Fruit fly (Drosophila melanogaster) whole organism, embryonic: ENCODE measurements around the gene COX7AL.

ENCODE experiments used
- CG12155 ChIP-seq: fragments of 200-800 bp; sonication (Bioruptor generic); optimal IDR thresholded peaks from 3 replicates; lab custom pipeline; 2016; ENCODE audit warnings: missing biosample characterization, missing genetic modification characterization
- CG12391 ChIP-seq: fragments of 200-800 bp; sonication (Bioruptor generic); optimal IDR thresholded peaks from 3 replicates; lab custom pipeline; 2018; ENCODE audit warnings: missing biosample characterization, mild to moderate bottlenecking, missing genetic modification characterization, moderate library complexity
- CG15269 ChIP-seq: fragments of 200-800 bp; sonication (Bioruptor generic); optimal IDR thresholded peaks from 2 replicates; lab custom pipeline; 2018; ENCODE audit warnings: missing biosample characterization, mild to moderate bottlenecking, missing genetic modification characterization, moderate library complexity
- CG15601 ChIP-seq: fragments of 200-800 bp; sonication (Bioruptor generic); optimal IDR thresholded peaks from 3 replicates; lab custom pipeline; 2019; ENCODE audit warnings: missing biosample characterization, mild to moderate bottlenecking, missing genetic modification characterization, moderate library complexity
- CG1602 ChIP-seq: fragments of 200-800 bp; sonication (Bioruptor generic); optimal IDR thresholded peaks from 3 replicates; lab custom pipeline; 2016; ENCODE audit warnings: missing biosample characterization, missing genetic modification characterization
- CG17328 ChIP-seq: fragments of 200-800 bp; sonication (Bioruptor generic); IDR thresholded peaks from 2 replicates; pipeline ENCODE4 v1.3.6; 2022; ENCODE audit warnings: missing biosample characterization, missing genetic modification characterization
- CG18011 ChIP-seq: fragments of 200-800 bp; sonication (Bioruptor generic); optimal IDR thresholded peaks from 2 replicates; lab custom pipeline; 2017; ENCODE audit warnings: missing biosample characterization, missing genetic modification characterization, mild to moderate bottlenecking, moderate library complexity, missing genotype
- CG2875 ChIP-seq: fragments of 200-800 bp; sonication (Bioruptor generic); optimal IDR thresholded peaks from 2 replicates; lab custom pipeline; 2017; ENCODE audit warnings: missing biosample characterization, mild to moderate bottlenecking, missing genetic modification characterization, missing genetic modification reagents
- CG30020 ChIP-seq: fragments of 200-800 bp; optimal IDR thresholded peaks from 2 replicates; lab custom pipeline; 2019; ENCODE audit warnings: missing biosample characterization, mild to moderate bottlenecking, missing genetic modification characterization, moderate library complexity
- CG3065 ChIP-seq: fragments of 200-800 bp; sonication (Bioruptor generic); optimal IDR thresholded peaks from 2 replicates; lab custom pipeline; 2016; ENCODE audit warnings: missing biosample characterization, missing genetic modification characterization
- CG32532 ChIP-seq: fragments of 200-800 bp; sonication (Bioruptor generic); IDR thresholded peaks from 2 replicates; pipeline ENCODE4 v1.3.6; 2022; ENCODE audit warnings: missing biosample characterization, missing genetic modification characterization
- CG33557 ChIP-seq: fragments of 200-800 bp; sonication (Bioruptor generic); optimal IDR thresholded peaks from 2 replicates; lab custom pipeline; 2019; ENCODE audit warnings: missing biosample characterization, mild to moderate bottlenecking, missing genetic modification characterization, moderate library complexity
- CG3838 ChIP-seq: fragments of 200-800 bp; sonication (Bioruptor generic); optimal IDR thresholded peaks from 3 replicates; lab custom pipeline; 2016; ENCODE audit warnings: missing biosample characterization, missing genetic modification characterization
- CG4328 ChIP-seq: fragments of 200-800 bp; sonication (Bioruptor generic); optimal IDR thresholded peaks from 3 replicates; lab custom pipeline; 2017; ENCODE audit warnings: missing biosample characterization, missing genetic modification reagents, missing genetic modification characterization
- CG6254 ChIP-seq: fragments of 200-800 bp; sonication (Bioruptor generic); optimal IDR thresholded peaks from 3 replicates; lab custom pipeline; 2017; ENCODE audit warnings: mild to moderate bottlenecking, missing biosample characterization, missing genetic modification reagents, missing genetic modification characterization
- CG6813 ChIP-seq: fragments of 200-800 bp; sonication (Bioruptor generic); optimal IDR thresholded peaks from 2 replicates; lab custom pipeline; 2017; ENCODE audit warnings: missing biosample characterization, missing genetic modification characterization, mild to moderate bottlenecking, moderate library complexity, missing genetic modification reagents
- CG7357 ChIP-seq: fragments of 200-800 bp; sonication (Bioruptor generic); IDR thresholded peaks from 3 replicates; pipeline ENCODE4 v1.3.6; 2022; ENCODE audit warnings: missing biosample characterization, missing genetic modification characterization
- CG7556 ChIP-seq: fragments of 200-800 bp; sonication (Bioruptor generic); optimal IDR thresholded peaks from 2 replicates; lab custom pipeline; 2017; ENCODE audit warnings: missing biosample characterization, mild to moderate bottlenecking, missing genetic modification characterization
- CG9215 ChIP-seq: fragments of 200-800 bp; sonication (Bioruptor generic); IDR thresholded peaks from 2 replicates; pipeline ENCODE4 v1.3.6; 2022; ENCODE audit warnings: missing biosample characterization, missing genetic modification characterization
- CG9437 ChIP-seq: fragments of 200-800 bp; sonication (Bioruptor generic); optimal IDR thresholded peaks from 2 replicates; lab custom pipeline; 2018; ENCODE audit warnings: missing biosample characterization, mild to moderate bottlenecking, missing genetic modification characterization
- CG9876 ChIP-seq: fragments of 200-800 bp; sonication (Bioruptor generic); optimal IDR thresholded peaks from 2 replicates; lab custom pipeline; 2016; ENCODE audit warnings: missing biosample characterization, missing genetic modification characterization
- CHES-1-like ChIP-seq: fragments of 200-800 bp; sonication (Bioruptor generic); optimal IDR thresholded peaks from 2 replicates; lab custom pipeline; 2016; ENCODE audit warnings: missing biosample characterization, missing genetic modification characterization
- Doc2 ChIP-seq: fragments of 200-800 bp; sonication (Bioruptor generic); IDR thresholded peaks from 2 replicates; pipeline ENCODE4 v1.3.6; 2022; ENCODE audit warnings: missing biosample characterization, missing genetic modification characterization
- E2f2 ChIP-seq: fragments of 200-800 bp; sonication (Bioruptor generic); IDR thresholded peaks from 2 replicates; pipeline ENCODE4 v1.3.6; 2022; ENCODE audit warnings: missing biosample characterization, missing genetic modification characterization
- Fer2 ChIP-seq: fragments of 200-800 bp; sonication (Bioruptor generic); optimal IDR thresholded peaks from 2 replicates; lab custom pipeline; 2018; ENCODE audit warnings: missing biosample characterization, mild to moderate bottlenecking, missing genetic modification characterization, moderate library complexity
- Gsc ChIP-seq: fragments of 200-800 bp; sonication (Bioruptor generic); IDR thresholded peaks from 2 replicates; pipeline ENCODE4 v1.3.6; 2022; ENCODE audit warnings: missing biosample characterization, missing genetic modification characterization
- Hand ChIP-seq: fragments of 200-800 bp; sonication (Bioruptor generic); optimal IDR thresholded peaks from 2 replicates; lab custom pipeline; 2017; ENCODE audit warnings: mild to moderate bottlenecking, missing biosample characterization, missing genetic modification reagents, missing genetic modification characterization
- Mad ChIP-seq: fragments of 200-800 bp; sonication (Bioruptor generic); optimal IDR thresholded peaks from 2 replicates; lab custom pipeline; 2016; ENCODE audit warnings: missing biosample characterization, missing genetic modification characterization
- Meics ChIP-seq: fragments of 200-800 bp; sonication (Bioruptor generic); optimal IDR thresholded peaks from 2 replicates; lab custom pipeline; 2017; ENCODE audit warnings: missing biosample characterization, mild to moderate bottlenecking, missing genetic modification characterization
- Oaz ChIP-seq: fragments of 200-800 bp; sonication (Bioruptor generic); IDR thresholded peaks from 2 replicates; pipeline ENCODE4 v1.3.6; 2022; ENCODE audit warnings: missing biosample characterization, missing genetic modification characterization
- Sin3A ChIP-seq: fragments of >200 bp; optimal IDR thresholded peaks from 2 replicates; lab custom pipeline; 2018
- Sry-δ ChIP-seq: fragments of 200-800 bp; sonication (Bioruptor generic); optimal IDR thresholded peaks from 2 replicates; lab custom pipeline; 2016; ENCODE audit warnings: missing biosample characterization, missing genetic modification characterization
- al ChIP-seq: fragments of 200-800 bp; sonication (Bioruptor generic); IDR thresholded peaks from 2 replicates; pipeline ENCODE4 v1.3.6; 2022; ENCODE audit warnings: missing biosample characterization, missing genetic modification characterization
- cas ChIP-seq: fragments of 200-800 bp; sonication (Bioruptor generic); IDR thresholded peaks from 2 replicates; pipeline ENCODE4 v1.3.6; 2022; ENCODE audit warnings: missing biosample characterization, missing genetic modification characterization
- chm ChIP-seq: fragments of 200-800 bp; sonication (Bioruptor generic); IDR thresholded peaks from 2 replicates; pipeline ENCODE4 v1.3.6; 2022; ENCODE audit warnings: missing biosample characterization, missing genetic modification characterization
- cwo ChIP-seq: fragments of 200-800 bp; sonication (Bioruptor generic); optimal IDR thresholded peaks from 3 replicates; lab custom pipeline; 2017; ENCODE audit warnings: missing biosample characterization, missing genetic modification characterization, mild to moderate bottlenecking, moderate library complexity, missing genetic modification reagents
- fru ChIP-seq: fragments of >200 bp; optimal IDR thresholded peaks from 2 replicates; lab custom pipeline; 2017
- gce ChIP-seq: fragments of 200-800 bp; sonication (Bioruptor generic); IDR thresholded peaks from 3 replicates; pipeline ENCODE4 v1.3.6; 2022; ENCODE audit warnings: missing biosample characterization, missing genetic modification characterization
- gcm ChIP-seq: fragments of 200-800 bp; sonication (Bioruptor generic); optimal IDR thresholded peaks from 2 replicates; lab custom pipeline; 2019; ENCODE audit warnings: missing biosample characterization, mild to moderate bottlenecking, missing genetic modification characterization, moderate library complexity
- hb ChIP-seq: fragments of 200-800 bp; sonication (Bioruptor generic); IDR thresholded peaks from 3 replicates; pipeline ENCODE4 v1.3.6; 2022; ENCODE audit warnings: missing biosample characterization, missing genetic modification characterization; ENCODE audit not compliant: partially characterized antibody
- jigr1 ChIP-seq: fragments of 200-800 bp; sonication (Bioruptor generic); IDR thresholded peaks from 3 replicates; pipeline ENCODE4 v1.3.6; 2022; ENCODE audit warnings: missing biosample characterization, missing genetic modification characterization
- mirr ChIP-seq: fragments of 200-800 bp; sonication (Bioruptor generic); optimal IDR thresholded peaks from 3 replicates; lab custom pipeline; 2018; ENCODE audit warnings: missing biosample characterization, mild to moderate bottlenecking, missing genetic modification characterization
- pfk ChIP-seq: fragments of 200-800 bp; sonication (Bioruptor generic); optimal IDR thresholded peaks from 2 replicates; lab custom pipeline; 2018; ENCODE audit warnings: missing biosample characterization, mild to moderate bottlenecking, missing genetic modification characterization, moderate library complexity
- pnt ChIP-seq: fragments of 200-800 bp; sonication (Bioruptor generic); optimal IDR thresholded peaks from 3 replicates; lab custom pipeline; 2016; ENCODE audit warnings: missing biosample characterization, missing genetic modification characterization
- prd ChIP-seq, 3 experiments: fragments of >200 bp in 2 of 3; fragments of 200-800 bp in 1 of 3; sonication (Bioruptor generic) in 1 of 3; optimal IDR thresholded peaks in 2 of 3; IDR thresholded peaks in 1 of 3; 2 replicates in 2 of 3; 3 replicates in 1 of 3; pipeline versions ENCODE4 v1.3.6 to Lab custom; 2017 to 2022; ENCODE audit warnings: missing biosample characterization in 1 of 3, missing genetic modification characterization in 1 of 3
- sc ChIP-seq, 3 experiments: fragments of >200 bp in 2 of 3; fragments of 200-800 bp in 1 of 3; sonication (Bioruptor generic) in 1 of 3; optimal IDR thresholded peaks; 2 replicates in 2 of 3; 3 replicates in 1 of 3; lab custom pipeline; 2017; ENCODE audit warnings: mild to moderate bottlenecking in 1 of 3, missing biosample characterization in 1 of 3, missing genetic modification characterization in 1 of 3, missing genetic modification reagents in 1 of 3
- seq ChIP-seq: fragments of 200-800 bp; sonication (Bioruptor generic); IDR thresholded peaks from 2 replicates; pipeline ENCODE4 v1.3.6; 2022; ENCODE audit warnings: missing biosample characterization, missing genetic modification characterization
- stwl ChIP-seq: fragments of 200-800 bp; sonication (Bioruptor generic); optimal IDR thresholded peaks from 3 replicates; lab custom pipeline; 2018; ENCODE audit warnings: missing biosample characterization, mild to moderate bottlenecking, missing genetic modification characterization, moderate library complexity
- twi ChIP-seq: fragments of 200-800 bp; optimal IDR thresholded peaks from 2 replicates; lab custom pipeline; 2019; ENCODE audit warnings: missing biosample characterization, mild to moderate bottlenecking, missing genetic modification characterization, moderate library complexity
- zfh1 ChIP-seq: fragments of 200-800 bp; sonication (Bioruptor generic); IDR thresholded peaks from 3 replicates; pipeline ENCODE4 v1.3.6; 2022; ENCODE audit warnings: missing biosample characterization, missing genetic modification characterization

The COX7AL gene

dm6 chr3R:8354458-8354857, 11.0 kb downstream of the COX7AL start (continued):
- TF ChIP-seq CG7556, result no peak
- TF ChIP-seq seq (GFP tag; lab: Robert Waterston, UW), result peak; percentile 28; the same call in 1 of the 2 replicates
- TF ChIP-seq hb (GFP tag; lab: Robert Waterston, UW), result no peak
- no peak for TF ChIP-seq gcm (GFP tag; lab: Kevin White, UChicago)
- TF ChIP-seq jigr1 (GFP tag; lab: Robert Waterston, UW), result no peak
- TF ChIP-seq CG3065, result no peak
- TF ChIP-seq Meics (GFP tag; lab: Kevin White, UChicago), result peak; percentile 56
- no peak for TF ChIP-seq CG33557 (GFP tag; lab: Kevin White, UChicago)
- TF ChIP-seq fru (lab: Kevin White, UChicago), result no peak
- peak; percentile 21; the same call in 1 of the 2 replicates for TF ChIP-seq CG9215 (GFP tag; lab: Robert Waterston, UW)
- no peak for TF ChIP-seq CG6813 (GFP tag; lab: Kevin White, UChicago)
- TF ChIP-seq CG12391 (tag; lab: Kevin White, UChicago), result peak; percentile 39
- TF ChIP-seq CG2875 (GFP tag; lab: Kevin White, UChicago), result no peak
- no peak for TF ChIP-seq pnt (GFP tag; lab: Kevin White, UChicago)
- TF ChIP-seq CG9437 (GFP tag; lab: Kevin White, UChicago), result no peak
- TF ChIP-seq Fer2 (tag; lab: Kevin White, UChicago), result no peak
- TF ChIP-seq CHES-1-like, result no peak
- peak; percentile 54; the same call in 1 of the 2 replicates for TF ChIP-seq CG17328 (GFP tag; lab: Robert Waterston, UW)
- TF ChIP-seq twi, result no peak
- TF ChIP-seq CG9876 (GFP tag; lab: Kevin White, UChicago), result no peak
- no peak for TF ChIP-seq CG7357 (GFP tag; lab: Robert Waterston, UW)
- no peak for TF ChIP-seq CG15601
- peak; percentile 72 for TF ChIP-seq CG15269
- peak; percentile 22 for TF ChIP-seq CG6254 (GFP tag; lab: Kevin White, UChicago)
- TF ChIP-seq CG1602 (GFP tag; lab: Kevin White, UChicago), result peak; percentile 28
- TF ChIP-seq zfh1 (GFP tag; lab: Robert Waterston, UW), result no peak; the same call in 2 of the 3 replicates
- TF ChIP-seq pfk (GFP tag; lab: Kevin White, UChicago), result no peak
- TF ChIP-seq Gsc (GFP tag; lab: Robert Waterston, UW), result no peak
- TF ChIP-seq CG4328 (GFP tag; lab: Kevin White, UChicago), result no peak
- TF ChIP-seq CG32532 (GFP tag; lab: Robert Waterston, UW), result peak; percentile 73
- TF ChIP-seq gce (GFP tag; lab: Robert Waterston, UW), result peak; percentile 69; the same call in 2 of the 3 replicates
- no peak for TF ChIP-seq Sry-δ (GFP tag; lab: Kevin White, UChicago)
- peak; percentile 55; the same call in 1 of the 2 replicates for TF ChIP-seq al
- no peak for TF ChIP-seq sc (optimal IDR thresholded peaks at IDR 0.05; lab: Kevin White, UChicago)
- TF ChIP-seq sc (GFP tag; optimal IDR thresholded peaks at IDR 0.05; lab: Kevin White, UChicago), result no peak
- TF ChIP-seq Doc2 (GFP tag; lab: Robert Waterston, UW), result no peak
- TF ChIP-seq cwo (GFP tag; lab: Kevin White, UChicago), result peak; percentile 87
- TF ChIP-seq CG30020 (tag; lab: Kevin White, UChicago), result no peak
- no peak for TF ChIP-seq prd (optimal IDR thresholded peaks at IDR 0.05; lab: Kevin White, UChicago)
- TF ChIP-seq prd (GFP tag; IDR thresholded peaks at IDR 0.05; lab: Robert Waterston, UW), result peak; percentile 76
- TF ChIP-seq chm (GFP tag; lab: Robert Waterston, UW), result no peak
- TF ChIP-seq Oaz (GFP tag; lab: Robert Waterston, UW), result 0 out of 2 replicates have a peak, but pooled peaks have one; percentile 31
- TF ChIP-seq CG12155 (GFP tag; lab: Kevin White, UChicago), result peak; percentile 50
- TF ChIP-seq CG3838 (GFP tag; lab: Kevin White, UChicago), result no peak
- TF ChIP-seq stwl (tag; lab: Kevin White, UChicago), result no peak
- no peak for TF ChIP-seq Hand
- no peak for TF ChIP-seq CG18011 (GFP tag; lab: Kevin White, UChicago)
- no peak for TF ChIP-seq mirr
- peak; percentile 28; the same call in 1 of the 2 replicates for TF ChIP-seq E2f2 (GFP tag; lab: Robert Waterston, UW)
- no peak for TF ChIP-seq Mad (GFP tag; lab: Kevin White, UChicago)
- 0 out of 2 replicates have a peak, but pooled peaks have one; percentile 30 for TF ChIP-seq cas (GFP tag; lab: Robert Waterston, UW)
- TF ChIP-seq Sin3A, result no peak
